Fruit fly (Drosophila melanogaster) whole organism, embryonic: ENCODE measurements around the gene CG31191.
A peak's percentile ranks its signal among the peaks of the same experiment; 100 is the strongest.

Experiments used
- Aef1 ChIP-seq: fragments of 200-800 bp; sonication (Bioruptor generic); IDR thresholded peaks from 3 replicates; pipeline ENCODE4 v1.3.6; 2022; ENCODE audit warnings: missing biosample characterization, missing genetic modification characterization
- CG10147 ChIP-seq: fragments of 200-800 bp; sonication (Bioruptor generic); optimal IDR thresholded peaks from 2 replicates; lab custom pipeline; 2019; ENCODE audit warnings: missing biosample characterization, mild to moderate bottlenecking, missing genetic modification characterization, moderate library complexity
- CG11093 ChIP-seq: fragments of 200-800 bp; sonication (Bioruptor generic); IDR thresholded peaks from 3 replicates; pipeline ENCODE4 v1.3.6; 2022; ENCODE audit warnings: missing biosample characterization, missing genetic modification characterization
- CG12236 ChIP-seq: fragments of 200-800 bp; sonication (Bioruptor generic); optimal IDR thresholded peaks from 2 replicates; lab custom pipeline; 2016; ENCODE audit warnings: missing biosample characterization, missing genetic modification characterization
- CG13624 ChIP-seq: fragments of 200-800 bp; sonication (Bioruptor generic); optimal IDR thresholded peaks from 2 replicates; lab custom pipeline; 2016; ENCODE audit warnings: missing biosample characterization, missing genetic modification characterization
- CG13775 ChIP-seq: fragments of 200-800 bp; sonication (Bioruptor generic); optimal IDR thresholded peaks from 3 replicates; lab custom pipeline; 2017; ENCODE audit warnings: missing biosample characterization, mild to moderate bottlenecking, missing genetic modification characterization
- CG13894 ChIP-seq: fragments of 200-800 bp; sonication (Bioruptor generic); optimal IDR thresholded peaks from 3 replicates; lab custom pipeline; 2018; ENCODE audit warnings: missing biosample characterization, mild to moderate bottlenecking, missing genetic modification characterization, moderate library complexity
- CG15514 ChIP-seq: fragments of 200-800 bp; sonication (Bioruptor generic); optimal IDR thresholded peaks from 3 replicates; lab custom pipeline; 2017; ENCODE audit warnings: missing biosample characterization, missing genetic modification characterization, mild to moderate bottlenecking, moderate library complexity, missing genetic modification reagents
- CG1602 ChIP-seq: fragments of 200-800 bp; sonication (Bioruptor generic); optimal IDR thresholded peaks from 3 replicates; lab custom pipeline; 2016; ENCODE audit warnings: missing biosample characterization, missing genetic modification characterization
- CG18011 ChIP-seq: fragments of 200-800 bp; sonication (Bioruptor generic); optimal IDR thresholded peaks from 2 replicates; lab custom pipeline; 2017; ENCODE audit warnings: missing biosample characterization, missing genetic modification characterization, mild to moderate bottlenecking, moderate library complexity, missing genotype
- CG2202 ChIP-seq: fragments of 200-800 bp; sonication (Bioruptor generic); optimal IDR thresholded peaks from 2 replicates; lab custom pipeline; 2018; ENCODE audit warnings: missing biosample characterization, mild to moderate bottlenecking, missing genetic modification characterization
- CG2875 ChIP-seq: fragments of 200-800 bp; sonication (Bioruptor generic); optimal IDR thresholded peaks from 2 replicates; lab custom pipeline; 2017; ENCODE audit warnings: missing biosample characterization, mild to moderate bottlenecking, missing genetic modification characterization, missing genetic modification reagents
- CG6254 ChIP-seq: fragments of 200-800 bp; sonication (Bioruptor generic); optimal IDR thresholded peaks from 3 replicates; lab custom pipeline; 2017; ENCODE audit warnings: mild to moderate bottlenecking, missing biosample characterization, missing genetic modification reagents, missing genetic modification characterization
- CG7745 ChIP-seq: fragments of 200-800 bp; sonication (Bioruptor generic); optimal IDR thresholded peaks from 2 replicates; lab custom pipeline; 2018; ENCODE audit warnings: missing biosample characterization, mild to moderate bottlenecking, missing genetic modification characterization, moderate library complexity
- CG9797 ChIP-seq: fragments of 200-800 bp; sonication (Bioruptor generic); optimal IDR thresholded peaks from 3 replicates; lab custom pipeline; 2018; ENCODE audit warnings: missing biosample characterization, mild to moderate bottlenecking, missing genetic modification characterization
- CTCF ChIP-seq: fragments of 200-800 bp; sonication (Bioruptor generic); optimal IDR thresholded peaks from 2 replicates; lab custom pipeline; 2017; ENCODE audit warnings: missing biosample characterization, mild to moderate bottlenecking, missing genetic modification characterization, moderate library complexity
- CoRest ChIP-seq: fragments of 200-800 bp; sonication (Bioruptor generic); optimal IDR thresholded peaks from 3 replicates; lab custom pipeline; 2018; ENCODE audit warnings: missing biosample characterization, mild to moderate bottlenecking, missing genetic modification characterization, moderate library complexity
- Drgx ChIP-seq: fragments of 200-800 bp; sonication (Bioruptor generic); IDR thresholded peaks from 2 replicates; pipeline ENCODE4 v1.3.6; 2022; ENCODE audit warnings: missing biosample characterization, missing genetic modification characterization
- E2f1 ChIP-seq: fragments of 200-800 bp; sonication (Bioruptor generic); IDR thresholded peaks from 2 replicates; pipeline ENCODE4 v1.3.6; 2022; ENCODE audit warnings: missing biosample characterization, missing genetic modification characterization
- HmgD ChIP-seq: fragments of 200-800 bp; sonication (Bioruptor generic); optimal IDR thresholded peaks from 3 replicates; lab custom pipeline; 2016; ENCODE audit warnings: missing biosample characterization, missing genetic modification characterization
- Hr3 ChIP-seq: fragments of 200-800 bp; sonication (Bioruptor generic); optimal IDR thresholded peaks from 3 replicates; lab custom pipeline; 2016; ENCODE audit warnings: missing biosample characterization, missing genetic modification characterization
- Hr39 ChIP-seq: fragments of >200 bp; optimal IDR thresholded peaks from 2 replicates; lab custom pipeline; 2017
- Med ChIP-seq: fragments of 200-800 bp; sonication (Bioruptor generic); peaks from one replicate; lab custom pipeline; 2016; ENCODE audit warnings: missing biosample characterization, missing genetic modification characterization, mild to moderate bottlenecking, inconsistent platforms, moderate library complexity
- Opbp ChIP-seq: fragments of 200-800 bp; sonication (Bioruptor generic); IDR thresholded peaks from 3 replicates; pipeline ENCODE4 v1.3.6; 2022; ENCODE audit warnings: missing biosample characterization, missing genetic modification characterization; ENCODE audit not compliant: partially characterized antibody
- Pdp1 ChIP-seq, 2 experiments: fragments of 200-800 bp; sonication (Bioruptor generic); optimal IDR thresholded peaks; 3 replicates each; lab custom pipeline; 2016; ENCODE audit warnings: missing biosample characterization in 2 of 2, missing genetic modification characterization in 2 of 2, mild to moderate bottlenecking in 1 of 2, moderate library complexity in 1 of 2
- Scr ChIP-seq: fragments of 200-800 bp; sonication (Bioruptor generic); IDR thresholded peaks from 2 replicates; pipeline ENCODE4 v1.3.6; 2022; ENCODE audit warnings: missing biosample characterization, missing genetic modification characterization; ENCODE audit not compliant: partially characterized antibody
- abd-A ChIP-seq: fragments of 200-800 bp; sonication (Bioruptor generic); optimal IDR thresholded peaks from 3 replicates; lab custom pipeline; 2019; ENCODE audit warnings: missing biosample characterization, mild to moderate bottlenecking, missing genetic modification characterization, moderate library complexity
- al ChIP-seq: fragments of 200-800 bp; sonication (Bioruptor generic); IDR thresholded peaks from 2 replicates; pipeline ENCODE4 v1.3.6; 2022; ENCODE audit warnings: missing biosample characterization, missing genetic modification characterization
- amos ChIP-seq: fragments of 200-800 bp; sonication (Bioruptor generic); IDR thresholded peaks from 2 replicates; pipeline ENCODE4 v1.3.6; 2022; ENCODE audit warnings: missing biosample characterization, missing genetic modification characterization; ENCODE audit not compliant: partially characterized antibody
- ase ChIP-seq: fragments of 200-800 bp; sonication (Bioruptor generic); IDR thresholded peaks from 3 replicates; pipeline ENCODE4 v1.3.6; 2022; ENCODE audit warnings: missing biosample characterization, missing genetic modification characterization
- ash1 ChIP-seq: fragments of 200-800 bp; sonication (Bioruptor generic); optimal IDR thresholded peaks from 2 replicates; lab custom pipeline; 2018; ENCODE audit warnings: missing biosample characterization, mild to moderate bottlenecking, missing genetic modification characterization
- ato ChIP-seq: fragments of 200-800 bp; sonication (Bioruptor generic); IDR thresholded peaks from 2 replicates; pipeline ENCODE4 v1.3.6; 2022; ENCODE audit warnings: missing biosample characterization, missing genetic modification characterization; ENCODE audit not compliant: partially characterized antibody
- bcd ChIP-seq: fragments of 200-800 bp; sonication (Bioruptor generic); optimal IDR thresholded peaks from 2 replicates; lab custom pipeline; 2017; ENCODE audit warnings: missing biosample characterization, mild to moderate bottlenecking, missing genetic modification characterization
- cad ChIP-seq: fragments of >200 bp; optimal IDR thresholded peaks from 2 replicates; lab custom pipeline; 2017; ENCODE audit warnings: missing biosample characterization, missing genetic modification characterization
- cg ChIP-seq: fragments of 200-800 bp; sonication (Bioruptor generic); optimal IDR thresholded peaks from 3 replicates; lab custom pipeline; 2019; ENCODE audit warnings: missing biosample characterization, mild to moderate bottlenecking, missing genetic modification characterization, moderate library complexity
- crol ChIP-seq: fragments of 200-800 bp; sonication (Bioruptor generic); IDR thresholded peaks from 2 replicates; pipeline ENCODE4 v1.3.6; 2022; ENCODE audit warnings: missing biosample characterization, missing genetic modification characterization
- crp ChIP-seq, 2 experiments: fragments of 200-800 bp; sonication (Bioruptor generic); optimal IDR thresholded peaks; 2 replicates in 1 of 2; 3 replicates in 1 of 2; lab custom pipeline; 2017; ENCODE audit warnings: missing biosample characterization in 2 of 2, missing genetic modification characterization in 2 of 2, mild to moderate bottlenecking in 1 of 2, moderate library complexity in 1 of 2
- da ChIP-seq: fragments of 200-800 bp; sonication (Bioruptor generic); optimal IDR thresholded peaks from 2 replicates; lab custom pipeline; 2016; ENCODE audit warnings: missing biosample characterization, missing genetic modification characterization
- dimm ChIP-seq: fragments of 200-800 bp; sonication (Bioruptor generic); IDR thresholded peaks from 2 replicates; pipeline ENCODE4 v1.3.6; 2022; ENCODE audit warnings: missing biosample characterization, missing genetic modification characterization
- dpn ChIP-seq, 2 experiments: fragments of 200-800 bp; sonication (Bioruptor generic); optimal IDR thresholded peaks; 3 replicates each; lab custom pipeline; 2016; ENCODE audit warnings: missing biosample characterization in 2 of 2, missing genetic modification characterization in 2 of 2
- exex ChIP-seq: fragments of 200-800 bp; sonication (Bioruptor generic); optimal IDR thresholded peaks from 4 replicates; lab custom pipeline; 2018; ENCODE audit warnings: missing biosample characterization, mild to moderate bottlenecking, missing genetic modification characterization, moderate library complexity
- gro ChIP-seq: fragments of 200-800 bp; sonication (Bioruptor generic); optimal IDR thresholded peaks from 2 replicates; lab custom pipeline; 2016; ENCODE audit warnings: missing biosample characterization, missing genetic modification characterization
- lov ChIP-seq, 2 experiments: fragments of 200-800 bp in 1 of 2; fragments of >200 bp in 1 of 2; sonication (Bioruptor generic) in 1 of 2; IDR thresholded peaks in 1 of 2; optimal IDR thresholded peaks in 1 of 2; 2 replicates in 1 of 2; 3 replicates in 1 of 2; pipeline versions ENCODE4 v1.3.6 to Lab custom; 2017 to 2022; ENCODE audit warnings: missing biosample characterization in 1 of 2, missing genetic modification characterization in 1 of 2
- p53 ChIP-seq: fragments of 200-800 bp; sonication (Bioruptor generic); optimal IDR thresholded peaks from 2 replicates; lab custom pipeline; 2016; ENCODE audit warnings: missing biosample characterization, missing genetic modification characterization
- ro ChIP-seq: fragments of 200-800 bp; sonication (Bioruptor generic); IDR thresholded peaks from 2 replicates; pipeline ENCODE4 v1.3.6; 2022; ENCODE audit warnings: missing biosample characterization, missing genetic modification characterization
- row ChIP-seq: fragments of 200-800 bp; sonication (Bioruptor generic); IDR thresholded peaks from 3 replicates; pipeline ENCODE4 v1.3.6; 2022; ENCODE audit warnings: missing biosample characterization, missing genetic modification characterization
- slbo ChIP-seq: fragments of 200-800 bp; sonication (Bioruptor generic); IDR thresholded peaks from 2 replicates; pipeline ENCODE4 v1.3.6; 2022; ENCODE audit warnings: missing biosample characterization, missing genetic modification characterization
- sr ChIP-seq: fragments of 200-800 bp; sonication (Bioruptor generic); IDR thresholded peaks from 3 replicates; pipeline ENCODE4 v1.3.6; 2022; ENCODE audit warnings: missing biosample characterization, missing genetic modification characterization
- tap ChIP-seq: fragments of 200-800 bp; optimal IDR thresholded peaks from 3 replicates; lab custom pipeline; 2019; ENCODE audit warnings: missing biosample characterization, mild to moderate bottlenecking, missing genetic modification characterization, moderate library complexity
- tin ChIP-seq: fragments of 200-800 bp; sonication (Bioruptor generic); optimal IDR thresholded peaks from 3 replicates; lab custom pipeline; 2016; ENCODE audit warnings: missing biosample characterization, missing genetic modification characterization
- tio ChIP-seq: fragments of 200-800 bp; sonication (Bioruptor generic); optimal IDR thresholded peaks from 2 replicates; lab custom pipeline; 2017; ENCODE audit warnings: missing biosample characterization, missing genetic modification characterization, inconsistent platforms
- zen ChIP-seq: fragments of 200-800 bp; sonication (Bioruptor generic); optimal IDR thresholded peaks from 3 replicates; lab custom pipeline; 2018; ENCODE audit warnings: missing biosample characterization, mild to moderate bottlenecking, missing genetic modification characterization, moderate library complexity

CG31191 gene

dm6 chr3R:20908641-20909040 is 36.7 kb downstream of the CG31191 start (continued):
- TF ChIP-seq CG13894 (tag; lab: Kevin White, UChicago), result no peak
- TF ChIP-seq crol (GFP tag; lab: Robert Waterston, UW), result no peak
- no peak for TF ChIP-seq crp (GFP tag; optimal IDR thresholded peaks at IDR 0.05; lab: Kevin White, UChicago)
- TF ChIP-seq abd-A (tag; lab: Kevin White, UChicago), result peak; percentile 56
- TF ChIP-seq ro (GFP tag; lab: Robert Waterston, UW), result no peak
- TF ChIP-seq CG18011 (GFP tag; lab: Kevin White, UChicago), result no peak
- no peak for TF ChIP-seq E2f1 (GFP tag; lab: Robert Waterston, UW)
- TF ChIP-seq Opbp (GFP tag; lab: Robert Waterston, UW), result no peak; the same call in 2 of the 3 replicates
- peak; percentile 94 for TF ChIP-seq CTCF (GFP tag; lab: Kevin White, UChicago)
- no peak for TF ChIP-seq CG12236 (GFP tag; lab: Kevin White, UChicago)
- peak; percentile 4 for TF ChIP-seq CoRest (tag; lab: Kevin White, UChicago)
- TF ChIP-seq dimm, result no peak
- TF ChIP-seq Aef1, result no peak
- TF ChIP-seq CG11093, result no peak
- no peak for TF ChIP-seq p53 (GFP tag; lab: Kevin White, UChicago)
- TF ChIP-seq tio (GFP tag; lab: Kevin White, UChicago), result no peak
- TF ChIP-seq lov (optimal IDR thresholded peaks at IDR 0.05; lab: Kevin White, UChicago), result no peak
- no peak for TF ChIP-seq lov (GFP tag; IDR thresholded peaks at IDR 0.05; lab: Robert Waterston, UW)
- no peak for TF ChIP-seq gro
- peak; percentile 35 for TF ChIP-seq HmgD (GFP tag; lab: Kevin White, UChicago)
- peak; percentile 43 for TF ChIP-seq CG10147
- TF ChIP-seq CG1602, result no peak
- peak; percentile 41 for TF ChIP-seq bcd (GFP tag; lab: Kevin White, UChicago)
- TF ChIP-seq CG7745, result no peak
- no peak for TF ChIP-seq Drgx (GFP tag; lab: Robert Waterston, UW)
- no peak for TF ChIP-seq ash1 (GFP tag; lab: Kevin White, UChicago)
- TF ChIP-seq slbo (GFP tag; lab: Robert Waterston, UW), result peak; percentile 35; the same call in 1 of the 2 replicates
- no peak for TF ChIP-seq al
- TF ChIP-seq Hr39 (lab: Kevin White, UChicago), result no peak
- TF ChIP-seq amos, result peak; percentile 65
- no peak for TF ChIP-seq CG2202
- no peak for TF ChIP-seq sr
- TF ChIP-seq cg (GFP tag; lab: Kevin White, UChicago), result no peak
- no peak for TF ChIP-seq CG6254 (GFP tag; lab: Kevin White, UChicago)
- no peak for TF ChIP-seq tin (GFP tag; lab: Kevin White, UChicago)
- no peak for TF ChIP-seq CG13624
- no peak for TF ChIP-seq Pdp1 (GFP tag; optimal IDR thresholded peaks at IDR 0.05; lab: Kevin White, UChicago)
- no peak for TF ChIP-seq zen (tag; lab: Kevin White, UChicago)
- TF ChIP-seq Hr3 (GFP tag; lab: Kevin White, UChicago), result no peak
- TF ChIP-seq da, result no peak
- TF ChIP-seq Scr (GFP tag; lab: Robert Waterston, UW), result peak; percentile 39
- peak; percentile 89 for TF ChIP-seq Med (GFP tag; lab: Kevin White, UChicago)
- no peak for TF ChIP-seq row
- TF ChIP-seq ase (GFP tag; lab: Robert Waterston, UW), result no peak
- TF ChIP-seq CG15514 (GFP tag; lab: Kevin White, UChicago), result no peak
- no peak for TF ChIP-seq exex
- TF ChIP-seq CG9797, result no peak
- no peak for TF ChIP-seq CG13775 (GFP tag; lab: Kevin White, UChicago)
- no peak for TF ChIP-seq cad (GFP tag; lab: Kevin White, UChicago)
- no peak for TF ChIP-seq tap (tag; lab: Kevin White, UChicago)
- TF ChIP-seq dpn (GFP tag; optimal IDR thresholded peaks at IDR 0.05; lab: Kevin White, UChicago), result peak in 1 of 2 experiments; percentile 13
- no peak for TF ChIP-seq CG2875 (GFP tag; lab: Kevin White, UChicago)
- no peak for TF ChIP-seq ato (GFP tag; lab: Robert Waterston, UW)
